Worm (Caenorhabditis elegans) whole organism, L2 larva: Measurements from ENCODE around the gene F41H10.3.

Experiments used
- alr-1 ChIP-seq: fragments of 150-350 bp; optimal IDR thresholded peaks from 2 replicates; lab custom pipeline; 2014; ENCODE audit warnings: missing biosample characterization, missing genetic modification characterization
- blmp-1 ChIP-seq: sonication (generic microtip); optimal IDR thresholded peaks from 2 replicates; lab custom pipeline; 2017; ENCODE audit warnings: missing genetic modification characterization, mild to moderate bottlenecking, missing compliant biosample characterization, antibody characterized with exemption, moderate library complexity; ENCODE audit not compliant: insufficient read depth
- elt-1 ChIP-seq: fragments of 150-350 bp; optimal IDR thresholded peaks from 2 replicates; lab custom pipeline; 2014; ENCODE audit warnings: missing biosample characterization, missing genetic modification characterization
- nhr-237 ChIP-seq: fragments of 150-350 bp; optimal IDR thresholded peaks from 2 replicates; lab custom pipeline; 2014; ENCODE audit warnings: missing biosample characterization, missing genetic modification characterization
- snpc-4 ChIP-seq: fragments of 150-350 bp; optimal IDR thresholded peaks from 2 replicates; lab custom pipeline; 2014; ENCODE audit warnings: missing biosample characterization, missing genetic modification characterization
- unc-39 ChIP-seq: fragments of 150-350 bp; optimal IDR thresholded peaks from 2 replicates; lab custom pipeline; 2014; ENCODE audit warnings: missing biosample characterization, missing genetic modification characterization
- unc-62 ChIP-seq: fragments of 150-350 bp; optimal IDR thresholded peaks from 2 replicates; lab custom pipeline; 2014; ENCODE audit warnings: missing biosample characterization, missing genetic modification reagents, missing genetic modification characterization

- TF ChIP-seq unc-62 (GFP tag; lab: Kevin White, UChicago): no peak
- no peak for TF ChIP-seq nhr-237 (tag; lab: Kevin White, UChicago)
- TF ChIP-seq snpc-4 (tag; lab: Kevin White, UChicago): no peak
- TF ChIP-seq alr-1 (tag; lab: Kevin White, UChicago): no peak
- no peak for TF ChIP-seq elt-1 (tag; lab: Kevin White, UChicago)
- TF ChIP-seq blmp-1 (tag; lab: Kevin White, UChicago): peak; percentile 3
- no peak for TF ChIP-seq unc-39 (tag; lab: Kevin White, UChicago)
Measured at ce11 chrIV:5337649-5338048, 32.0 kb upstream of the F41H10.3 start.
